Worm (Caenorhabditis elegans) whole organism, L4 larva: ENCODE measurements around the gene set-4.
A peak's percentile ranks its signal among the peaks of the same experiment; 100 is the strongest.

Source experiments
- F10B5.3 ChIP-seq: sonication (generic microtip); optimal IDR thresholded peaks from 2 replicates; lab custom pipeline; 2016; ENCODE audit warnings: mild to moderate bottlenecking, missing genetic modification characterization, missing compliant biosample characterization
- F37D6.2 ChIP-seq: sonication (generic microtip); optimal IDR thresholded peaks from 2 replicates; lab custom pipeline; 2016; ENCODE audit warnings: mild to moderate bottlenecking, missing genetic modification characterization, missing compliant biosample characterization
- F44E2.7 ChIP-seq: fragments of 200-800 bp; sonication (Bioruptor generic); IDR thresholded peaks from 2 replicates; pipeline ENCODE4 v2.1.2; 2022; ENCODE audit warnings: missing genetic modification characterization, missing compliant biosample characterization
- R02D3.7 ChIP-seq: fragments of 150-350 bp; sonication (generic microtip); optimal IDR thresholded peaks from 3 replicates; lab custom pipeline; 2014; ENCODE audit warnings: missing biosample characterization, missing genetic modification characterization
- T26A8.4 ChIP-seq: fragments of 200-800 bp; sonication (Bioruptor generic); IDR thresholded peaks from 2 replicates; pipeline ENCODE4 v1.3.6; 2022; ENCODE audit warnings: missing genetic modification characterization, missing compliant biosample characterization
- Y105C5A.15 ChIP-seq: fragments of 200-800 bp; sonication (Bioruptor generic); IDR thresholded peaks from 2 replicates; pipeline ENCODE4 v1.3.6; 2022; ENCODE audit warnings: missing genetic modification characterization, missing compliant biosample characterization
- ceh-32 ChIP-seq: sonication (generic microtip); optimal IDR thresholded peaks from 2 replicates; lab custom pipeline; 2016; ENCODE audit warnings: mild to moderate bottlenecking, missing genetic modification characterization, missing compliant biosample characterization; ENCODE audit not compliant: poor library complexity
- ceh-44 ChIP-seq: fragments of 200-800 bp; sonication (Bioruptor generic); IDR thresholded peaks from 2 replicates; pipeline ENCODE4 v1.3.6; 2022; ENCODE audit warnings: missing genetic modification reagents, missing genetic modification characterization, missing compliant biosample characterization
- ceh-62 ChIP-seq: sonication (generic microtip); optimal IDR thresholded peaks from 2 replicates; lab custom pipeline; 2017; ENCODE audit warnings: missing biosample characterization, missing genetic modification characterization
- ceh-82 ChIP-seq: sonication (generic microtip); optimal IDR thresholded peaks from 2 replicates; lab custom pipeline; 2017; ENCODE audit warnings: missing biosample characterization, missing genetic modification characterization
- ces-1 ChIP-seq: fragments of 150-350 bp; sonication (generic microtip); optimal IDR thresholded peaks from 4 replicates; lab custom pipeline; 2014; ENCODE audit warnings: missing biosample characterization, missing genetic modification reagents, missing genetic modification characterization
- cey-2 ChIP-seq: sonication (generic microtip); optimal IDR thresholded peaks from 3 replicates; lab custom pipeline; 2017; ENCODE audit warnings: missing genetic modification characterization, mild to moderate bottlenecking, missing compliant biosample characterization, antibody characterized with exemption, borderline replicate concordance; ENCODE audit not compliant: insufficient read depth
- ctbp-1 ChIP-seq: fragments of 200-800 bp; sonication (Bioruptor generic); IDR thresholded peaks from 2 replicates; pipeline ENCODE4 v1.3.6; 2022; ENCODE audit warnings: missing genetic modification reagents, missing genetic modification characterization, missing compliant biosample characterization
- daf-12 ChIP-seq: fragments of 150-350 bp; optimal IDR thresholded peaks from 2 replicates; lab custom pipeline; 2014; ENCODE audit warnings: missing biosample characterization, missing genetic modification reagents, missing genetic modification characterization
- daf-16 ChIP-seq, 3 experiments: sonication (generic microtip); optimal IDR thresholded peaks; 2 replicates each; lab custom pipeline; 2016 to 2017; ENCODE audit warnings: missing genetic modification characterization in 3 of 3, missing genetic modification reagents in 3 of 3, mild to moderate bottlenecking in 2 of 3, missing compliant biosample characterization in 2 of 3, missing biosample characterization in 1 of 3, moderate library complexity in 1 of 3
- daf-8 ChIP-seq: fragments of 200-800 bp; sonication (Bioruptor generic); IDR thresholded peaks from 2 replicates; pipeline ENCODE4 v1.3.6; 2022; ENCODE audit warnings: missing genetic modification characterization, missing compliant biosample characterization
- dve-1 ChIP-seq: sonication (generic microtip); optimal IDR thresholded peaks from 2 replicates; lab custom pipeline; 2017; ENCODE audit warnings: antibody characterized with exemption, mild to moderate bottlenecking, missing genetic modification characterization, missing compliant biosample characterization; ENCODE audit not compliant: insufficient read depth
- egl-27 ChIP-seq: sonication (generic microtip); optimal IDR thresholded peaks from 3 replicates; lab custom pipeline; 2017; ENCODE audit warnings: missing biosample characterization, missing genetic modification reagents, missing genetic modification characterization
- gei-8 ChIP-seq: fragments of 200-800 bp; sonication (Bioruptor generic); optimal IDR thresholded peaks from 2 replicates; lab custom pipeline; 2018; ENCODE audit warnings: mild to moderate bottlenecking, missing genetic modification characterization, missing compliant biosample characterization
- lim-7 ChIP-seq: fragments of 200-800 bp; sonication (Bioruptor generic); IDR thresholded peaks from 2 replicates; pipeline ENCODE4 v1.3.6; 2022; ENCODE audit warnings: missing genetic modification characterization, missing compliant biosample characterization
- lin-1 ChIP-seq: fragments of 200-800 bp; sonication (Bioruptor generic); IDR thresholded peaks from 2 replicates; pipeline ENCODE4 v1.3.6; 2022; ENCODE audit warnings: missing genetic modification reagents, missing genetic modification characterization, missing compliant biosample characterization
- lin-15B ChIP-seq: fragments of 150-350 bp; sonication (generic microtip); optimal IDR thresholded peaks from 3 replicates; lab custom pipeline; 2014; ENCODE audit warnings: missing biosample characterization, missing genetic modification characterization
- lsy-2 ChIP-seq, 2 experiments: fragments of 150-350 bp in 1 of 2; sonication (generic microtip) in 1 of 2; optimal IDR thresholded peaks; 2 replicates each; lab custom pipeline; 2014 to 2017; ENCODE audit warnings: missing biosample characterization in 2 of 2, missing genetic modification characterization in 2 of 2
- mdt-29 ChIP-seq: fragments of 200-800 bp; sonication (Bioruptor generic); IDR thresholded peaks from 2 replicates; pipeline ENCODE4 v1.3.6; 2022; ENCODE audit warnings: missing genetic modification reagents, missing genetic modification characterization, missing compliant biosample characterization
- mxl-2 ChIP-seq: fragments of 200-800 bp; sonication (Bioruptor generic); conservative IDR thresholded peaks from 2 replicates; pipeline ENCODE4 v1.3.6; 2022; ENCODE audit warnings: missing genetic modification reagents, missing genetic modification characterization, missing compliant biosample characterization
- nhr-10 ChIP-seq: fragments of 150-350 bp; optimal IDR thresholded peaks from 2 replicates; lab custom pipeline; 2014; ENCODE audit warnings: missing biosample characterization, missing genetic modification characterization
- nhr-102 ChIP-seq: sonication (generic microtip); optimal IDR thresholded peaks from 2 replicates; lab custom pipeline; 2016; ENCODE audit warnings: mild to moderate bottlenecking, missing genetic modification characterization, moderate library complexity, missing compliant biosample characterization
- nhr-11 ChIP-seq: fragments of 150-350 bp; optimal IDR thresholded peaks from 2 replicates; lab custom pipeline; 2014; ENCODE audit warnings: missing biosample characterization, missing genetic modification characterization
- nhr-25 ChIP-seq: sonication (generic microtip); optimal IDR thresholded peaks from 2 replicates; lab custom pipeline; 2017; ENCODE audit warnings: missing genetic modification characterization, mild to moderate bottlenecking, missing compliant biosample characterization, antibody characterized with exemption, moderate library complexity, borderline replicate concordance; ENCODE audit not compliant: insufficient read depth
- nhr-28 ChIP-seq: fragments of 150-350 bp; optimal IDR thresholded peaks from 2 replicates; lab custom pipeline; 2014; ENCODE audit warnings: missing biosample characterization, missing genetic modification characterization
- nhr-42 ChIP-seq: fragments of 200-800 bp; sonication (Bioruptor generic); IDR thresholded peaks from 2 replicates; pipeline ENCODE4 v1.3.6; 2022; ENCODE audit warnings: missing genetic modification characterization, missing compliant biosample characterization
- nhr-77 ChIP-seq: fragments of 150-350 bp; optimal IDR thresholded peaks from 2 replicates; lab custom pipeline; 2014; ENCODE audit warnings: missing biosample characterization, missing genetic modification characterization
- pha-4 ChIP-seq, 2 experiments: fragments of 150-350 bp in 1 of 2; fragments of 200-800 bp in 1 of 2; sonication (Bioruptor generic) in 1 of 2; IDR thresholded peaks in 1 of 2; optimal IDR thresholded peaks in 1 of 2; 2 replicates each; pipeline versions ENCODE4 v1.3.6 to Lab custom; 2014 to 2022; ENCODE audit warnings: missing genetic modification characterization in 2 of 2, missing genetic modification reagents in 2 of 2, missing biosample characterization in 1 of 2, missing compliant biosample characterization in 1 of 2
- php-3 ChIP-seq: fragments of 200-800 bp; sonication (Bioruptor generic); IDR thresholded peaks from 2 replicates; pipeline ENCODE4 v1.3.6; 2022; ENCODE audit warnings: missing genetic modification reagents, missing genetic modification characterization, missing compliant biosample characterization
- saeg-2 ChIP-seq: fragments of 200-800 bp; sonication (Bioruptor generic); IDR thresholded peaks from 2 replicates; pipeline ENCODE4 v1.3.6; 2022; ENCODE audit warnings: missing genetic modification reagents, missing genetic modification characterization, missing compliant biosample characterization
- sdz-12 ChIP-seq: fragments of 200-800 bp; sonication (Bioruptor generic); optimal IDR thresholded peaks from 2 replicates; lab custom pipeline; 2018; ENCODE audit warnings: mild to moderate bottlenecking, missing genetic modification characterization, missing compliant biosample characterization
- skn-1 ChIP-seq: fragments of 150-350 bp; optimal IDR thresholded peaks from 2 replicates; lab custom pipeline; 2014; ENCODE audit warnings: missing biosample characterization, missing genetic modification characterization
- snpc-1.2 ChIP-seq: fragments of 200-800 bp; sonication (Bioruptor generic); IDR thresholded peaks from 2 replicates; pipeline ENCODE4 v1.3.6; 2022; ENCODE audit warnings: missing genetic modification reagents, missing genetic modification characterization, missing compliant biosample characterization
- snpc-4 ChIP-seq: fragments of 150-350 bp; optimal IDR thresholded peaks from 2 replicates; lab custom pipeline; 2014; ENCODE audit warnings: missing biosample characterization, missing genetic modification characterization
- spr-1 ChIP-seq: sonication (generic microtip); optimal IDR thresholded peaks from 2 replicates; lab custom pipeline; 2016; ENCODE audit warnings: mild to moderate bottlenecking, missing genetic modification characterization, missing compliant biosample characterization
- tag-97 ChIP-seq: fragments of 200-800 bp; sonication (Bioruptor generic); IDR thresholded peaks from 2 replicates; pipeline ENCODE4 v1.3.6; 2022; ENCODE audit warnings: missing genetic modification characterization, missing compliant biosample characterization
- unc-130 ChIP-seq: sonication (generic microtip); optimal IDR thresholded peaks from 2 replicates; lab custom pipeline; 2016; ENCODE audit warnings: missing genetic modification reagents, missing genetic modification characterization, missing compliant biosample characterization
- unc-39 ChIP-seq: sonication (generic microtip); optimal IDR thresholded peaks from 2 replicates; lab custom pipeline; 2017; ENCODE audit warnings: missing biosample characterization, missing genetic modification characterization
- unc-62 ChIP-seq, 3 experiments: fragments of 150-350 bp in 1 of 3; sonication (generic microtip); optimal IDR thresholded peaks in 2 of 3; peaks in 1 of 3; 1 replicate in 1 of 3; 2 replicates in 2 of 3; lab custom pipeline; 2014 to 2017; ENCODE audit warnings: missing biosample characterization in 3 of 3, missing genetic modification characterization in 3 of 3, missing genetic modification reagents in 3 of 3, missing genotype in 1 of 3
- zag-1 ChIP-seq: fragments of 150-350 bp; optimal IDR thresholded peaks from 2 replicates; lab custom pipeline; 2014; ENCODE audit warnings: missing biosample characterization, missing genetic modification characterization
- zfp-2 ChIP-seq: sonication (generic microtip); optimal IDR thresholded peaks from 2 replicates; lab custom pipeline; 2016; ENCODE audit warnings: mild to moderate bottlenecking, missing genetic modification characterization, missing compliant biosample characterization
- zfp-3 ChIP-seq: fragments of 200-800 bp; sonication (Bioruptor generic); conservative IDR thresholded peaks from 2 replicates; pipeline ENCODE4 v1.3.6; 2022; ENCODE audit warnings: missing genetic modification reagents, missing genetic modification characterization, missing compliant biosample characterization
- zip-2 ChIP-seq: fragments of 150-350 bp; optimal IDR thresholded peaks from 2 replicates; lab custom pipeline; 2014; ENCODE audit warnings: missing biosample characterization, missing genetic modification characterization

set-4 gene

DNA sequence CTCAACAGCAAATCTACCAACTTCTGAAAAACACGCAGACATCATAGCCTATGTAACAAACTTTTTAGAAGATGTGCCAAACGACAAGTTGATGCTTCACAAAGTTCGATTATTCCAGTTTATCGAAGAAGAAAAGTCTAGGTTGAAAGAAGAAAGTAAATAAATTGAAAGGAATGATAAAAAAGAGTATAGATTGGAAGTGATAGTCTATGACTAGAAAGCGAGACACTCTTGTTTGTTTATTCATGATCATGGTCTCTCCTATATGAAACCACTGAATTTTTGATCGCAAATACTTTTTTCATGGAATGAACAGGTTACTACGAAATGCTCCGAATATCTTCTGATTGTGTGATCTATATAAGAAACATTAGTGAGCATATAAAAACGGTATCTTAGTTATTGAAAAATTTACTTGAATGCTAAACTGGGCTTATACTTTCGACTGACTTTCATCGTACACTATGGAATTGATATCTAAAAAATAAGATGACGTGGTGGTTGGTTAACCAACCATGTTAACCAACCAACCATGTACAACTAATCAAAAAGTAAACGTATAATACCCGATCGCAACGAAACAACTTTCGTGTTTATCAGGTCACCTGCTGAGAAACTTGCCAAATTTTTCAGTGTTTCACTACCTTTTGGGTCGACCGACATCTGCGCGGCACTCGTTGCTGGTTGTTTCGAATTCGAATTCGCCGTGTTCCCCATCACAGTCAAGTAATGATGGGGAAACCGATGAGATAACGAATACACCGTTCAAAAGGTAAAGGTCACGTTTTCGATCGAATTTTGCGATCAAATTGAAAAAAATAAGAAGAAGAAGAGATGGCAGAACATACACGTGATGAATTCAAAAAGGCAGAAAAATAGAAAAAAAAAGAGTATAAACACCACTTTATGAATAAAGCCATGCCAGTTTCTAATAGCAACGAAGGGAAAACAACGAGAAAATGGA lies 14.3 kb upstream of the set-4 start, which contains the start of gene C32D5.8 (continued):
- TF ChIP-seq lin-1, result no peak
- no peak for TF ChIP-seq ceh-44 (GFP tag; lab: Robert Waterston, UW)
- 0 out of 2 replicates have a peak, but pooled peaks have one; percentile 27 for TF ChIP-seq snpc-1.2 (GFP tag; lab: Robert Waterston, UW)
- no peak for TF ChIP-seq zip-2 (tag; lab: Kevin White, UChicago)
- no peak for TF ChIP-seq nhr-10 (tag; lab: Kevin White, UChicago)
- no peak for TF ChIP-seq daf-8 (GFP tag; lab: Robert Waterston, UW)
- no peak for TF ChIP-seq lsy-2 (tag; optimal IDR thresholded peaks at IDR 0.05; lab: Kevin White, UChicago)
- no peak for TF ChIP-seq zag-1 (tag; lab: Kevin White, UChicago)
- no peak for TF ChIP-seq nhr-11 (tag; lab: Kevin White, UChicago)
- TF ChIP-seq F37D6.2, result no peak
- TF ChIP-seq egl-27 (tag; lab: Kevin White, UChicago), result no peak
- no peak for TF ChIP-seq F44E2.7 (GFP tag; lab: Robert Waterston, UW)
- no peak for TF ChIP-seq nhr-25 (tag; lab: Kevin White, UChicago)
- TF ChIP-seq unc-39 (tag; lab: Kevin White, UChicago), result no peak
- TF ChIP-seq mdt-29 (GFP tag; lab: Robert Waterston, UW), result no peak
- TF ChIP-seq nhr-28 (tag; lab: Kevin White, UChicago), result peak; percentile 11
- TF ChIP-seq ceh-32 (tag; lab: Kevin White, UChicago), result no peak
- no peak for TF ChIP-seq snpc-4
- TF ChIP-seq skn-1, result no peak
- no peak for TF ChIP-seq daf-12 (tag; lab: Kevin White, UChicago)
- TF ChIP-seq daf-16 (GFP tag; optimal IDR thresholded peaks at IDR 0.05; lab: Kevin White, UChicago), result no peak
- TF ChIP-seq daf-16 (tag; optimal IDR thresholded peaks at IDR 0.05; lab: Kevin White, UChicago), result peak; percentile 56
- TF ChIP-seq nhr-77 (tag; lab: Kevin White, UChicago), result no peak
- TF ChIP-seq pha-4 (GFP tag; IDR thresholded peaks at IDR 0.05; lab: Robert Waterston, UW), result no peak
- no peak for TF ChIP-seq pha-4 (tag; optimal IDR thresholded peaks at IDR 0.05; lab: Kevin White, UChicago)
- no peak for TF ChIP-seq ceh-62 (tag; lab: Kevin White, UChicago)
- TF ChIP-seq unc-130 (GFP tag; lab: Kevin White, UChicago), result no peak
- no peak for TF ChIP-seq tag-97 (GFP tag; lab: Robert Waterston, UW)
- TF ChIP-seq gei-8 (GFP tag; lab: Kevin White, UChicago), result no peak
- TF ChIP-seq zfp-3 (GFP tag; lab: Robert Waterston, UW), result no peak
- no peak for TF ChIP-seq ceh-82
- TF ChIP-seq nhr-102, result no peak
- no peak for TF ChIP-seq php-3 (GFP tag; lab: Robert Waterston, UW)
- no peak for TF ChIP-seq T26A8.4
- no peak for TF ChIP-seq zfp-2 (tag; lab: Kevin White, UChicago)
- no peak for TF ChIP-seq sdz-12 (GFP tag; lab: Kevin White, UChicago)
- TF ChIP-seq R02D3.7 (tag; lab: Kevin White, UChicago), result no peak
- no peak for TF ChIP-seq ces-1 (GFP tag; lab: Kevin White, UChicago)
- TF ChIP-seq lim-7 (GFP tag; lab: Robert Waterston, UW), result no peak
- TF ChIP-seq cey-2 (tag; lab: Kevin White, UChicago), result no peak
- TF ChIP-seq saeg-2 (GFP tag; lab: Robert Waterston, UW), result no peak
- TF ChIP-seq lin-15B, result no peak
- TF ChIP-seq spr-1 (tag; lab: Kevin White, UChicago), result no peak
- no peak for TF ChIP-seq F10B5.3 (tag; lab: Kevin White, UChicago)
- TF ChIP-seq Y105C5A.15 (GFP tag; lab: Robert Waterston, UW), result 0 out of 2 replicates have a peak, but pooled peaks have one; percentile 41
- TF ChIP-seq nhr-42 (GFP tag; lab: Robert Waterston, UW), result no peak
- TF ChIP-seq unc-62 (GFP tag; optimal IDR thresholded peaks at IDR 0.05 in 1 of 2; lab: Kevin White, UChicago), result no peak
- no peak for TF ChIP-seq unc-62 (tag; optimal IDR thresholded peaks at IDR 0.05; lab: Kevin White, UChicago)
- TF ChIP-seq mxl-2 (GFP tag; lab: Robert Waterston, UW), result no peak
- TF ChIP-seq ctbp-1 (GFP tag; lab: Robert Waterston, UW), result no peak
- TF ChIP-seq dve-1 (tag; lab: Kevin White, UChicago), result peak; percentile 47
